Fruit fly (Drosophila melanogaster) whole organism, embryonic: Measurements from ENCODE around the gene CG7556.

ENCODE experiments used
- Atf6 ChIP-seq: fragments of 200-800 bp; sonication (Bioruptor generic); IDR thresholded peaks from 2 replicates; pipeline ENCODE4 v1.3.6; 2022; ENCODE audit warnings: missing biosample characterization, missing genetic modification characterization
- CG11085 ChIP-seq: fragments of 200-800 bp; sonication (Bioruptor generic); IDR thresholded peaks from 2 replicates; pipeline ENCODE4 v1.3.6; 2022; ENCODE audit warnings: missing biosample characterization, missing genetic modification characterization
- CG11456 ChIP-seq: fragments of 200-800 bp; sonication (Bioruptor generic); IDR thresholded peaks from 3 replicates; pipeline ENCODE4 v1.3.6; 2022; ENCODE audit warnings: missing biosample characterization, missing genetic modification characterization
- CG12299 ChIP-seq: fragments of 200-800 bp; sonication (Bioruptor generic); optimal IDR thresholded peaks from 2 replicates; lab custom pipeline; 2018; ENCODE audit warnings: missing biosample characterization, mild to moderate bottlenecking, missing genetic modification characterization
- CG13624 ChIP-seq: fragments of 200-800 bp; sonication (Bioruptor generic); optimal IDR thresholded peaks from 2 replicates; lab custom pipeline; 2016; ENCODE audit warnings: missing biosample characterization, missing genetic modification characterization
- CG14014 ChIP-seq: fragments of 200-800 bp; sonication (Bioruptor generic); IDR thresholded peaks from 2 replicates; pipeline ENCODE4 v1.3.6; 2022; ENCODE audit warnings: missing biosample characterization, missing genetic modification characterization
- CG18599 ChIP-seq: fragments of 200-800 bp; sonication (Bioruptor generic); optimal IDR thresholded peaks from 3 replicates; lab custom pipeline; 2017; ENCODE audit warnings: missing biosample characterization, missing genetic modification characterization, mild to moderate bottlenecking, moderate library complexity, missing genetic modification reagents
- CG2199 ChIP-seq: fragments of 200-800 bp; sonication (Bioruptor generic); IDR thresholded peaks from 3 replicates; pipeline ENCODE4 v1.3.6; 2022; ENCODE audit warnings: missing biosample characterization, missing genetic modification characterization
- CG30403 ChIP-seq: fragments of 200-800 bp; sonication (Bioruptor generic); optimal IDR thresholded peaks from 3 replicates; lab custom pipeline; 2016; ENCODE audit warnings: missing biosample characterization, missing genetic modification characterization
- CG33213 ChIP-seq: fragments of 200-800 bp; sonication (Bioruptor generic); optimal IDR thresholded peaks from 3 replicates; lab custom pipeline; 2016; ENCODE audit warnings: missing biosample characterization, missing genetic modification characterization
- CG4404 ChIP-seq: fragments of 200-800 bp; sonication (Bioruptor generic); IDR thresholded peaks from 2 replicates; pipeline ENCODE4 v1.3.6; 2022; ENCODE audit warnings: missing biosample characterization, missing genetic modification characterization
- CG4854 ChIP-seq: fragments of 200-800 bp; sonication (Bioruptor generic); optimal IDR thresholded peaks from 2 replicates; lab custom pipeline; 2016; ENCODE audit warnings: missing biosample characterization, missing genetic modification characterization, inconsistent platforms
- CG5245 ChIP-seq: fragments of 200-800 bp; sonication (Bioruptor generic); optimal IDR thresholded peaks from 3 replicates; lab custom pipeline; 2016; ENCODE audit warnings: missing biosample characterization, missing genetic modification characterization
- CG6272 ChIP-seq: fragments of 200-800 bp; sonication (Bioruptor generic); IDR thresholded peaks from 2 replicates; pipeline ENCODE4 v1.3.6; 2022; ENCODE audit warnings: missing biosample characterization, missing genetic modification characterization
- CG6689 ChIP-seq: fragments of 200-800 bp; sonication (Bioruptor generic); IDR thresholded peaks from 2 replicates; pipeline ENCODE4 v1.3.6; 2022; ENCODE audit warnings: missing biosample characterization, missing genetic modification characterization
- CG6765 ChIP-seq: fragments of 200-800 bp; sonication (Bioruptor generic); optimal IDR thresholded peaks from 3 replicates; lab custom pipeline; 2017; ENCODE audit warnings: missing biosample characterization, mild to moderate bottlenecking, missing genetic modification characterization
- CG7271 ChIP-seq: fragments of 200-800 bp; sonication (Bioruptor generic); optimal IDR thresholded peaks from 2 replicates; lab custom pipeline; 2018; ENCODE audit warnings: missing biosample characterization, mild to moderate bottlenecking, missing genetic modification characterization, moderate library complexity
- CG7963 ChIP-seq: fragments of 200-800 bp; sonication (Bioruptor generic); IDR thresholded peaks from 3 replicates; pipeline ENCODE4 v1.3.6; 2022; ENCODE audit warnings: missing biosample characterization, missing genetic modification characterization; ENCODE audit not compliant: partially characterized antibody
- CG9727 ChIP-seq: fragments of 200-800 bp; sonication (Bioruptor generic); optimal IDR thresholded peaks from 3 replicates; lab custom pipeline; 2017; ENCODE audit warnings: missing biosample characterization, mild to moderate bottlenecking, missing genetic modification characterization
- CHES-1-like ChIP-seq: fragments of 200-800 bp; sonication (Bioruptor generic); optimal IDR thresholded peaks from 2 replicates; lab custom pipeline; 2016; ENCODE audit warnings: missing biosample characterization, missing genetic modification characterization
- CTCF ChIP-seq: fragments of 200-800 bp; sonication (Bioruptor generic); optimal IDR thresholded peaks from 2 replicates; lab custom pipeline; 2017; ENCODE audit warnings: missing biosample characterization, mild to moderate bottlenecking, missing genetic modification characterization, moderate library complexity
- Dfd ChIP-seq, 2 experiments: fragments of >200 bp; optimal IDR thresholded peaks; 2 replicates each; lab custom pipeline; 2017; ENCODE audit warnings: missing biosample characterization in 2 of 2, missing genetic modification characterization in 2 of 2
- Dip2 ChIP-seq: fragments of 200-800 bp; sonication (Bioruptor generic); IDR thresholded peaks from 2 replicates; pipeline ENCODE4 v1.3.6; 2022; ENCODE audit warnings: missing biosample characterization, missing genetic modification characterization
- Drgx ChIP-seq: fragments of 200-800 bp; sonication (Bioruptor generic); IDR thresholded peaks from 2 replicates; pipeline ENCODE4 v1.3.6; 2022; ENCODE audit warnings: missing biosample characterization, missing genetic modification characterization
- HHEX ChIP-seq: fragments of 200-800 bp; sonication (Bioruptor generic); optimal IDR thresholded peaks from 3 replicates; lab custom pipeline; 2017; ENCODE audit warnings: missing biosample characterization, mild to moderate bottlenecking, missing genetic modification characterization, missing genetic modification reagents
- HLH54F ChIP-seq: fragments of 200-800 bp; sonication (Bioruptor generic); optimal IDR thresholded peaks from 3 replicates; lab custom pipeline; 2016; ENCODE audit warnings: missing biosample characterization, missing genetic modification characterization
- Hsf ChIP-seq: fragments of 200-800 bp; sonication (Bioruptor generic); optimal IDR thresholded peaks from 3 replicates; lab custom pipeline; 2016; ENCODE audit warnings: missing biosample characterization, missing genetic modification characterization
- Meics ChIP-seq: fragments of 200-800 bp; sonication (Bioruptor generic); optimal IDR thresholded peaks from 2 replicates; lab custom pipeline; 2017; ENCODE audit warnings: missing biosample characterization, mild to moderate bottlenecking, missing genetic modification characterization
- Oaz ChIP-seq: fragments of 200-800 bp; sonication (Bioruptor generic); IDR thresholded peaks from 2 replicates; pipeline ENCODE4 v1.3.6; 2022; ENCODE audit warnings: missing biosample characterization, missing genetic modification characterization
- Scr ChIP-seq: fragments of 200-800 bp; sonication (Bioruptor generic); IDR thresholded peaks from 2 replicates; pipeline ENCODE4 v1.3.6; 2022; ENCODE audit warnings: missing biosample characterization, missing genetic modification characterization; ENCODE audit not compliant: partially characterized antibody
- Sox102F ChIP-seq: fragments of 200-800 bp; sonication (Bioruptor generic); optimal IDR thresholded peaks from 2 replicates; lab custom pipeline; 2018; ENCODE audit warnings: missing biosample characterization, mild to moderate bottlenecking, missing genetic modification characterization, moderate library complexity
- Xbp1 ChIP-seq: fragments of 200-800 bp; sonication (Bioruptor generic); optimal IDR thresholded peaks from 3 replicates; lab custom pipeline; 2016; ENCODE audit warnings: missing biosample characterization, mild to moderate bottlenecking, missing genetic modification characterization
- ab ChIP-seq: fragments of 200-800 bp; sonication (Bioruptor generic); optimal IDR thresholded peaks from 2 replicates; lab custom pipeline; 2016; ENCODE audit warnings: missing biosample characterization, missing genetic modification characterization
- bigmax ChIP-seq: fragments of 200-800 bp; sonication (Bioruptor generic); optimal IDR thresholded peaks from 2 replicates; lab custom pipeline; 2018; ENCODE audit warnings: missing biosample characterization, mild to moderate bottlenecking, missing genetic modification characterization
- ewg ChIP-seq: fragments of 200-800 bp; sonication (Bioruptor generic); optimal IDR thresholded peaks from 3 replicates; lab custom pipeline; 2017; ENCODE audit warnings: mild to moderate bottlenecking, missing biosample characterization, missing genetic modification reagents, missing genetic modification characterization
- fd102C ChIP-seq: fragments of 200-800 bp; sonication (Bioruptor generic); optimal IDR thresholded peaks from 2 replicates; lab custom pipeline; 2018; ENCODE audit warnings: missing biosample characterization, mild to moderate bottlenecking, missing genetic modification characterization, moderate library complexity
- fd96Cb ChIP-seq: fragments of 200-800 bp; sonication (Bioruptor generic); optimal IDR thresholded peaks from 2 replicates; lab custom pipeline; 2018; ENCODE audit warnings: missing biosample characterization, mild to moderate bottlenecking, missing genetic modification characterization, moderate library complexity
- gfzf ChIP-seq: fragments of 200-800 bp; sonication (Bioruptor generic); optimal IDR thresholded peaks from 2 replicates; lab custom pipeline; 2016; ENCODE audit warnings: missing biosample characterization, mild to moderate bottlenecking, missing genetic modification characterization, moderate library complexity
- gsb ChIP-seq: fragments of 200-800 bp; sonication (Bioruptor generic); IDR thresholded peaks from 2 replicates; pipeline ENCODE4 v1.3.6; 2022; ENCODE audit warnings: missing biosample characterization, missing genetic modification characterization
- insv ChIP-seq, 2 experiments: fragments of 200-800 bp; sonication (Bioruptor generic); optimal IDR thresholded peaks; 3 replicates each; lab custom pipeline; 2016 to 2018; ENCODE audit warnings: missing biosample characterization in 2 of 2, missing genetic modification characterization in 2 of 2
- lbe ChIP-seq: fragments of 200-800 bp; sonication (Bioruptor generic); optimal IDR thresholded peaks from 2 replicates; lab custom pipeline; 2016; ENCODE audit warnings: missing biosample characterization, mild to moderate bottlenecking, missing genetic modification characterization
- mirr ChIP-seq: fragments of 200-800 bp; sonication (Bioruptor generic); optimal IDR thresholded peaks from 3 replicates; lab custom pipeline; 2018; ENCODE audit warnings: missing biosample characterization, mild to moderate bottlenecking, missing genetic modification characterization
- org-1 ChIP-seq: fragments of 200-800 bp; sonication (Bioruptor generic); optimal IDR thresholded peaks from 2 replicates; lab custom pipeline; 2017; ENCODE audit warnings: missing biosample characterization, missing genetic modification characterization
- p53 ChIP-seq: fragments of 200-800 bp; sonication (Bioruptor generic); optimal IDR thresholded peaks from 2 replicates; lab custom pipeline; 2016; ENCODE audit warnings: missing biosample characterization, missing genetic modification characterization
- shn ChIP-seq: fragments of 200-800 bp; sonication (Bioruptor generic); optimal IDR thresholded peaks from 3 replicates; lab custom pipeline; 2016; ENCODE audit warnings: missing biosample characterization, missing genetic modification characterization
- slp2 ChIP-seq: fragments of 200-800 bp; sonication (Bioruptor generic); optimal IDR thresholded peaks from 2 replicates; lab custom pipeline; 2016; ENCODE audit warnings: missing biosample characterization, missing genetic modification characterization
- stc ChIP-seq: fragments of 200-800 bp; sonication (Bioruptor generic); IDR thresholded peaks from 2 replicates; pipeline ENCODE4 v1.3.6; 2022; ENCODE audit warnings: missing biosample characterization, missing genetic modification characterization
- tap ChIP-seq: fragments of 200-800 bp; optimal IDR thresholded peaks from 3 replicates; lab custom pipeline; 2019; ENCODE audit warnings: missing biosample characterization, mild to moderate bottlenecking, missing genetic modification characterization, moderate library complexity
- tna ChIP-seq: fragments of 200-800 bp; sonication (Bioruptor generic); IDR thresholded peaks from 2 replicates; pipeline ENCODE4 v1.3.6; 2022; ENCODE audit warnings: missing biosample characterization, missing genetic modification characterization; ENCODE audit not compliant: partially characterized antibody
- trem ChIP-seq: fragments of 200-800 bp; optimal IDR thresholded peaks from 3 replicates; lab custom pipeline; 2019; ENCODE audit warnings: missing biosample characterization, mild to moderate bottlenecking, missing genetic modification characterization, moderate library complexity
- zen ChIP-seq: fragments of 200-800 bp; sonication (Bioruptor generic); optimal IDR thresholded peaks from 3 replicates; lab custom pipeline; 2018; ENCODE audit warnings: missing biosample characterization, mild to moderate bottlenecking, missing genetic modification characterization, moderate library complexity

The CG7556 gene

DNA sequence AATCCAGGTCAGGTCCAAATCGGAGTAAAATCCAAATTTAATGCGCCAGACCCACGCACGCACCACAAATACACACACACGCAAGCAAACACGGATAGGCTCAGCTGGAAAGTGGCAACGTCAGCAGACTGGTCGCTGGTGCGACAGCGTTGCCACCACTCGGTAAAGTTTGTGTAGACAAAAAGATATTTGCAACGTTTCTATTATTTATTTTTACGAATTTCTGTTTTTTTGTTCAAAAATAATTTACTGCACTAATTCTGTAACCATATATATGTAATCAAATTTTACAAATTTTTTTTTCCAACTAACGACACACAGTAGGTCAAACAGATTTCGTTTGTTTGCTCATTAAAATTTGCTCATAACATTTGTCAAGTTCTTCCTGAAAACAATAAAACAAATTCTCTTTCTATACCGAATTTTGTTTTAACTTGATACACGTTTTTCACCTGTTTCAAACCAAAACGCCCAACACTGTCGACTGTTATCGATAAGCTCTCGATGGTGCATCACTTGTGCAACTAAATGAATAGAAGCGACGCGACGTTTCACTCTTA, at the start of gene CG7556, which contains the start of gene CG7453 (continued):
- TF ChIP-seq insv (GFP tag; optimal IDR thresholded peaks at IDR 0.05; lab: Kevin White, UChicago) (peak in 1 of 2 experiments; percentile 84), ab (GFP tag; lab: Kevin White, UChicago) (peak; percentile 55), fd102C (GFP tag; lab: Kevin White, UChicago) (no peak), Dip2 (no peak), tna (no peak), CG14014 (GFP tag; lab: Robert Waterston, UW) (peak; percentile 41; the same call in 1 of the 2 replicates), Dfd (GFP tag; optimal IDR thresholded peaks at IDR 0.05; lab: Kevin White, UChicago) (no peak), Meics (GFP tag; lab: Kevin White, UChicago) (peak; percentile 73), Sox102F (peak; percentile 71), CG6765 (GFP tag; lab: Kevin White, UChicago) (no peak), Scr (GFP tag; lab: Robert Waterston, UW) (no peak), CG11085 (peak; percentile 17; the same call in 1 of the 2 replicates), CHES-1-like (GFP tag; lab: Kevin White, UChicago) (peak; percentile 82), Xbp1 (GFP tag; lab: Kevin White, UChicago) (peak; percentile 84), Atf6 (GFP tag; lab: Robert Waterston, UW) (peak; percentile 66), org-1 (GFP tag; lab: Kevin White, UChicago) (peak; percentile 22), CG9727 (GFP tag; lab: Kevin White, UChicago) (peak; percentile 78), CG2199 (no peak), fd96Cb (tag; lab: Kevin White, UChicago) (peak; percentile 46), gfzf (GFP tag; lab: Kevin White, UChicago) (peak; percentile 12), CG18599 (GFP tag; lab: Kevin White, UChicago) (peak; percentile 74), CG11456 (GFP tag; lab: Robert Waterston, UW) (no peak; the same call in 2 of the 3 replicates), CG4404 (GFP tag; lab: Robert Waterston, UW) (peak; percentile 32), zen (tag; lab: Kevin White, UChicago) (peak; percentile 22), Drgx (peak; percentile 32; the same call in 1 of the 2 replicates), CG6689 (GFP tag; lab: Robert Waterston, UW) (peak; percentile 76), gsb (no peak), CG7963 (GFP tag; lab: Robert Waterston, UW) (no peak), HHEX (peak; percentile 37), CTCF (GFP tag; lab: Kevin White, UChicago) (no peak), p53 (GFP tag; lab: Kevin White, UChicago) (peak; percentile 60), ewg (GFP tag; lab: Kevin White, UChicago) (peak; percentile 64), shn (peak; percentile 82), CG12299 (tag; lab: Kevin White, UChicago) (peak; percentile 35), CG7271 (tag; lab: Kevin White, UChicago) (no peak), stc (GFP tag; lab: Robert Waterston, UW) (no peak), trem (tag; lab: Kevin White, UChicago) (peak; percentile 65), CG4854 (GFP tag; lab: Kevin White, UChicago) (no peak), bigmax (GFP tag; lab: Kevin White, UChicago) (no peak), CG30403 (peak; percentile 92), CG5245 (GFP tag; lab: Kevin White, UChicago) (peak; percentile 64), CG13624 (GFP tag; lab: Kevin White, UChicago) (peak; percentile 79), CG33213 (peak; percentile 56), lbe (GFP tag; lab: Kevin White, UChicago) (peak; percentile 31), HLH54F (GFP tag; lab: Kevin White, UChicago) (peak; percentile 78), slp2 (GFP tag; lab: Kevin White, UChicago) (peak; percentile 78), CG6272 (peak; percentile 63; the same call in 1 of the 2 replicates), tap (tag; lab: Kevin White, UChicago) (peak; percentile 22), mirr (GFP tag; lab: Kevin White, UChicago) (no peak), Hsf (peak; percentile 78), Oaz (GFP tag; lab: Robert Waterston, UW) (no peak)
